Worm (Caenorhabditis elegans): ENCODE measurements around the gene phy-2.

- TF ChIP-seq flt-1 (GFP tag; IDR thresholded peaks at IDR 0.05) (no peak), T22C8.4 (GFP tag; IDR thresholded peaks at IDR 0.05) (no peak), ztf-23 (GFP tag; IDR thresholded peaks at IDR 0.05) (no peak), med-1 (GFP tag; optimal IDR thresholded peaks at IDR 0.05; ENCODE audit: insufficient read depth) (no peak), klf-2 (GFP tag; conservative IDR thresholded peaks at IDR 0.05) (no peak), ref-1 (GFP tag; conservative IDR thresholded peaks at IDR 0.05) (no peak), tab-1 (GFP tag; IDR thresholded peaks at IDR 0.05) (no peak), cog-1 (tag; optimal IDR thresholded peaks at IDR 0.05) (no peak), ztf-29 (GFP tag; IDR thresholded peaks at IDR 0.05) (no peak)
Measured at ce11 chrIV:12215762-12216295, at the start of gene phy-2.
